Fruit fly (Drosophila melanogaster) whole organism, embryonic: ENCODE measurements around the gene CG9626.

Experiments
- Ada2b ChIP-seq: fragments of 200-800 bp; sonication (Bioruptor generic); IDR thresholded peaks from 2 replicates; pipeline ENCODE4 v1.3.6; 2022; ENCODE audit warnings: missing biosample characterization, missing genetic modification characterization
- BEAF-32 ChIP-seq: fragments of 200-800 bp; sonication (Bioruptor generic); optimal IDR thresholded peaks from 3 replicates; lab custom pipeline; 2017; ENCODE audit warnings: missing biosample characterization, missing genetic modification characterization, mild to moderate bottlenecking, moderate library complexity, missing genetic modification reagents
- C15 ChIP-seq: fragments of 200-800 bp; sonication (Bioruptor generic); IDR thresholded peaks from 3 replicates; pipeline ENCODE4 v1.3.6; 2022; ENCODE audit warnings: missing biosample characterization, missing genetic modification characterization
- CG13123 ChIP-seq: fragments of 200-800 bp; sonication (Bioruptor generic); optimal IDR thresholded peaks from 2 replicates; lab custom pipeline; 2016; ENCODE audit warnings: missing biosample characterization, missing genetic modification characterization
- CG14050 ChIP-seq: fragments of 200-800 bp; sonication (Bioruptor generic); IDR thresholded peaks from 3 replicates; pipeline ENCODE4 v1.3.6; 2022; ENCODE audit warnings: missing biosample characterization, missing genetic modification characterization
- CG17361 ChIP-seq: fragments of 200-800 bp; sonication (Bioruptor generic); IDR thresholded peaks from 3 replicates; pipeline ENCODE4 v1.3.6; 2022; ENCODE audit warnings: missing biosample characterization, missing genetic modification characterization
- CG17385 ChIP-seq: fragments of 200-800 bp; sonication (Bioruptor generic); optimal IDR thresholded peaks from 3 replicates; lab custom pipeline; 2018; ENCODE audit warnings: missing biosample characterization, mild to moderate bottlenecking, missing genetic modification characterization
- CG17568 ChIP-seq: fragments of 200-800 bp; sonication (Bioruptor generic); optimal IDR thresholded peaks from 2 replicates; lab custom pipeline; 2018; ENCODE audit warnings: missing biosample characterization, mild to moderate bottlenecking, missing genetic modification characterization, moderate library complexity
- CG17612 ChIP-seq: fragments of 200-800 bp; sonication (Bioruptor generic); IDR thresholded peaks from 2 replicates; pipeline ENCODE4 v1.3.6; 2022; ENCODE audit warnings: missing biosample characterization, missing genetic modification characterization
- CG30020 ChIP-seq: fragments of 200-800 bp; optimal IDR thresholded peaks from 2 replicates; lab custom pipeline; 2019; ENCODE audit warnings: missing biosample characterization, mild to moderate bottlenecking, missing genetic modification characterization, moderate library complexity
- CG30431 ChIP-seq: fragments of 200-800 bp; sonication (Bioruptor generic); optimal IDR thresholded peaks from 2 replicates; lab custom pipeline; 2017; ENCODE audit warnings: missing biosample characterization, missing genetic modification characterization
- CG32532 ChIP-seq: fragments of 200-800 bp; sonication (Bioruptor generic); IDR thresholded peaks from 2 replicates; pipeline ENCODE4 v1.3.6; 2022; ENCODE audit warnings: missing biosample characterization, missing genetic modification characterization
- CG3838 ChIP-seq: fragments of 200-800 bp; sonication (Bioruptor generic); optimal IDR thresholded peaks from 3 replicates; lab custom pipeline; 2016; ENCODE audit warnings: missing biosample characterization, missing genetic modification characterization
- CG4328 ChIP-seq: fragments of 200-800 bp; sonication (Bioruptor generic); optimal IDR thresholded peaks from 3 replicates; lab custom pipeline; 2017; ENCODE audit warnings: missing biosample characterization, missing genetic modification reagents, missing genetic modification characterization
- CG4360 ChIP-seq: fragments of 200-800 bp; sonication (Bioruptor generic); IDR thresholded peaks from 2 replicates; pipeline ENCODE4 v1.3.6; 2022; ENCODE audit warnings: missing biosample characterization, missing genetic modification characterization
- CG4404 ChIP-seq: fragments of 200-800 bp; sonication (Bioruptor generic); IDR thresholded peaks from 2 replicates; pipeline ENCODE4 v1.3.6; 2022; ENCODE audit warnings: missing biosample characterization, missing genetic modification characterization
- CG4820 ChIP-seq: fragments of 200-800 bp; sonication (Bioruptor generic); optimal IDR thresholded peaks from 3 replicates; lab custom pipeline; 2016; ENCODE audit warnings: missing biosample characterization, missing genetic modification characterization
- CG6175 ChIP-seq: fragments of 200-800 bp; sonication (Bioruptor generic); IDR thresholded peaks from 3 replicates; pipeline ENCODE4 v1.3.6; 2022; ENCODE audit warnings: missing biosample characterization, missing genetic modification characterization
- CG7372 ChIP-seq: fragments of 200-800 bp; sonication (Bioruptor generic); IDR thresholded peaks from 2 replicates; pipeline ENCODE4 v1.3.6; 2022; ENCODE audit warnings: missing biosample characterization, missing genetic modification characterization
- CG8089 ChIP-seq: fragments of 200-800 bp; sonication (Bioruptor generic); optimal IDR thresholded peaks from 3 replicates; lab custom pipeline; 2016; ENCODE audit warnings: missing biosample characterization, missing genetic modification characterization
- CG8924 ChIP-seq: fragments of 200-800 bp; optimal IDR thresholded peaks from 3 replicates; lab custom pipeline; 2019; ENCODE audit warnings: missing biosample characterization, mild to moderate bottlenecking, missing genetic modification characterization, moderate library complexity
- CG9797 ChIP-seq: fragments of 200-800 bp; sonication (Bioruptor generic); optimal IDR thresholded peaks from 3 replicates; lab custom pipeline; 2018; ENCODE audit warnings: missing biosample characterization, mild to moderate bottlenecking, missing genetic modification characterization
- CG9817 ChIP-seq: fragments of 200-800 bp; sonication (Bioruptor generic); optimal IDR thresholded peaks from 2 replicates; lab custom pipeline; 2018; ENCODE audit warnings: missing biosample characterization, mild to moderate bottlenecking, missing genetic modification characterization, moderate library complexity
- D ChIP-seq, 2 experiments: fragments of 200-800 bp in 1 of 2; fragments of >200 bp in 1 of 2; sonication (Bioruptor generic) in 1 of 2; optimal IDR thresholded peaks; 2 replicates in 1 of 2; 3 replicates in 1 of 2; lab custom pipeline; 2017; ENCODE audit warnings: mild to moderate bottlenecking in 1 of 2, missing biosample characterization in 1 of 2, missing genetic modification characterization in 1 of 2, missing genetic modification reagents in 1 of 2
- Dref ChIP-seq: fragments of 200-800 bp; sonication (Bioruptor generic); IDR thresholded peaks from 2 replicates; pipeline ENCODE4 v1.3.6; 2022; ENCODE audit warnings: missing biosample characterization, missing genetic modification characterization
- Drgx ChIP-seq: fragments of 200-800 bp; sonication (Bioruptor generic); IDR thresholded peaks from 2 replicates; pipeline ENCODE4 v1.3.6; 2022; ENCODE audit warnings: missing biosample characterization, missing genetic modification characterization
- HLH54F ChIP-seq: fragments of 200-800 bp; sonication (Bioruptor generic); optimal IDR thresholded peaks from 3 replicates; lab custom pipeline; 2016; ENCODE audit warnings: missing biosample characterization, missing genetic modification characterization
- Kr ChIP-seq: fragments of 200-800 bp; sonication (Bioruptor generic); optimal IDR thresholded peaks from 2 replicates; lab custom pipeline; 2017; ENCODE audit warnings: missing biosample characterization, mild to moderate bottlenecking, missing genetic modification characterization
- Lpt ChIP-seq: fragments of >200 bp; optimal IDR thresholded peaks from 2 replicates; lab custom pipeline; 2018; ENCODE audit warnings: missing biosample characterization, missing genetic modification characterization
- Ravus ChIP-seq: fragments of 200-800 bp; sonication (Bioruptor generic); IDR thresholded peaks from 2 replicates; pipeline ENCODE4 v1.3.6; 2022; ENCODE audit warnings: missing biosample characterization, missing genetic modification characterization
- Scr ChIP-seq: fragments of 200-800 bp; sonication (Bioruptor generic); IDR thresholded peaks from 2 replicates; pipeline ENCODE4 v1.3.6; 2022; ENCODE audit warnings: missing biosample characterization, missing genetic modification characterization; ENCODE audit not compliant: partially characterized antibody
- Trl ChIP-seq, 3 experiments: fragments of >200 bp in 2 of 3; fragments of 200-800 bp in 1 of 3; sonication (Bioruptor generic) in 1 of 3; optimal IDR thresholded peaks; 2 replicates in 1 of 3; 3 replicates in 2 of 3; lab custom pipeline; 2016 to 2017; ENCODE audit warnings: missing biosample characterization in 1 of 3, missing genetic modification characterization in 1 of 3
- az2 ChIP-seq: fragments of 200-800 bp; sonication (Bioruptor generic); optimal IDR thresholded peaks from 3 replicates; lab custom pipeline; 2016; ENCODE audit warnings: missing biosample characterization, missing genetic modification characterization
- cad ChIP-seq: fragments of >200 bp; optimal IDR thresholded peaks from 2 replicates; lab custom pipeline; 2017; ENCODE audit warnings: missing biosample characterization, missing genetic modification characterization
- chif ChIP-seq, 2 experiments: fragments of 200-800 bp; sonication (Bioruptor generic); optimal IDR thresholded peaks; 3 replicates each; lab custom pipeline; 2016; ENCODE audit warnings: missing biosample characterization in 2 of 2, missing genetic modification characterization in 2 of 2
- ci ChIP-seq: fragments of 200-800 bp; sonication (Bioruptor generic); IDR thresholded peaks from 3 replicates; pipeline ENCODE4 v1.3.6; 2022; ENCODE audit warnings: missing biosample characterization, missing genetic modification characterization
- crp ChIP-seq, 2 experiments: fragments of 200-800 bp; sonication (Bioruptor generic); optimal IDR thresholded peaks; 2 replicates in 1 of 2; 3 replicates in 1 of 2; lab custom pipeline; 2017; ENCODE audit warnings: missing biosample characterization in 2 of 2, missing genetic modification characterization in 2 of 2, mild to moderate bottlenecking in 1 of 2, moderate library complexity in 1 of 2
- da ChIP-seq: fragments of 200-800 bp; sonication (Bioruptor generic); optimal IDR thresholded peaks from 2 replicates; lab custom pipeline; 2016; ENCODE audit warnings: missing biosample characterization, missing genetic modification characterization
- disco-r ChIP-seq: fragments of 200-800 bp; sonication (Bioruptor generic); optimal IDR thresholded peaks from 2 replicates; lab custom pipeline; 2016; ENCODE audit warnings: missing biosample characterization, missing genetic modification characterization
- jumu ChIP-seq: fragments of 200-800 bp; sonication (Bioruptor generic); optimal IDR thresholded peaks from 3 replicates; lab custom pipeline; 2016; ENCODE audit warnings: missing biosample characterization, missing genetic modification characterization
- ken ChIP-seq: fragments of 200-800 bp; sonication (Bioruptor generic); IDR thresholded peaks from 3 replicates; pipeline ENCODE4 v1.3.6; 2022; ENCODE audit warnings: missing biosample characterization, missing genetic modification characterization
- knrl ChIP-seq: fragments of 200-800 bp; sonication (Bioruptor generic); IDR thresholded peaks from 3 replicates; pipeline ENCODE4 v1.3.6; 2022; ENCODE audit warnings: missing biosample characterization, missing genetic modification characterization; ENCODE audit not compliant: partially characterized antibody
- org-1 ChIP-seq: fragments of 200-800 bp; sonication (Bioruptor generic); optimal IDR thresholded peaks from 2 replicates; lab custom pipeline; 2017; ENCODE audit warnings: missing biosample characterization, missing genetic modification characterization
- ranshi ChIP-seq: fragments of 200-800 bp; sonication (Bioruptor generic); IDR thresholded peaks from 2 replicates; pipeline ENCODE4 v1.3.6; 2022; ENCODE audit warnings: missing biosample characterization, missing genetic modification characterization
- ro ChIP-seq: fragments of 200-800 bp; sonication (Bioruptor generic); IDR thresholded peaks from 2 replicates; pipeline ENCODE4 v1.3.6; 2022; ENCODE audit warnings: missing biosample characterization, missing genetic modification characterization
- sens ChIP-seq: fragments of 200-800 bp; sonication (Bioruptor generic); peaks from one replicate; lab custom pipeline; 2016; ENCODE audit warnings: missing biosample characterization, missing genetic modification characterization
- sima ChIP-seq: fragments of 200-800 bp; sonication (Bioruptor generic); optimal IDR thresholded peaks from 2 replicates; lab custom pipeline; 2016; ENCODE audit warnings: missing biosample characterization, missing genetic modification characterization
- ssp ChIP-seq: fragments of 200-800 bp; sonication (Bioruptor generic); IDR thresholded peaks from 2 replicates; pipeline ENCODE4 v1.3.6; 2022; ENCODE audit warnings: missing biosample characterization, missing genetic modification characterization
- twi ChIP-seq: fragments of 200-800 bp; optimal IDR thresholded peaks from 2 replicates; lab custom pipeline; 2019; ENCODE audit warnings: missing biosample characterization, mild to moderate bottlenecking, missing genetic modification characterization, moderate library complexity

The CG9626 gene

DNA sequence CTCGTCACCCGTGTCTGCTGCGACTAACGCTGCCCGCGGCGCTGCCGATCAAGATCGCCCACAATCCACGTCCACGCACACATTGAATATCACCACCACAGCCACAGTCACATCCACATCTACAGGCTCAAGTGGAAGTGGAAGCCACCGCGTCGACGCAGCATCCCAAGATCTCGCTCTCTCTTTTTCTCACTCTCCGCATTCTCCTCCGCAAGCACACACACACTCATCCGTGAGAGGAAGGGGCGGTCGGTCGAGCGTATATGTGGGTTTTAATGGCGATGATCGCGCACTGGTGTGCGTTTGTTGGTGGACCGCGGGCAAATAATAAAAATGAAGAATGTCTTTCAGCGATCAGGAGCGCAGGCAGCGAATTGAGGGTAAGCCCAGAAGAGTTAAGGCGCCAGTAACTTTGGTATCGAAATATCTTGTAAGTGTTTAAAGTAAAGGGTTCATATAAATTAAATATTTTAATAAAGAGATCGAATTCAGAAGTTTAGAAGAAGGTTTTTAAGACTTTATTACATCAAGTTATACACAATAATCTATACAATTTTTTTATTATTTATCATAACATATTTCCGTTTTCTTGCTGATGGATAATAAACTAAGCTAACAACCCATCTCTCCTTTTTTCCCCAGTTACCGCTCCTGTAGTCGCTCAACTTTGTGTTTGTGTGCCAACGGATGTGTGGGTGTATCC lies 33.1 kb upstream of the CG9626 start, which contains the start of gene Poxm:
Gene Poxm, minus strand, starts transcription at position 25 of the 703 bp plus-strand sequence.
- TF ChIP-seq ro (GFP tag; lab: Robert Waterston, UW) (peak; percentile 86), Ravus (GFP tag; lab: Robert Waterston, UW) (peak; percentile 59), ken (peak; percentile 54; the same call in 2 of the 3 replicates), org-1 (GFP tag; lab: Kevin White, UChicago) (peak; percentile 87), CG32532 (GFP tag; lab: Robert Waterston, UW) (peak; percentile 66), Trl (optimal IDR thresholded peaks at IDR 0.05; lab: Kevin White, UChicago) (peak; percentile 47 to 78), Trl (GFP tag; optimal IDR thresholded peaks at IDR 0.05; lab: Kevin White, UChicago) (peak; percentile 58), CG17612 (no peak; the same call in 1 of the 2 replicates), jumu (GFP tag; lab: Kevin White, UChicago) (peak; percentile 71), Lpt (GFP tag; lab: Kevin White, UChicago) (no peak), Scr (no peak; the same call in 1 of the 2 replicates), CG7372 (GFP tag; lab: Robert Waterston, UW) (peak; percentile 89), da (no peak), cad (GFP tag; lab: Kevin White, UChicago) (no peak), CG14050 (GFP tag; lab: Robert Waterston, UW) (peak; percentile 69), sima (GFP tag; lab: Kevin White, UChicago) (no peak), disco-r (GFP tag; lab: Kevin White, UChicago) (peak; percentile 3), CG4404 (GFP tag; lab: Robert Waterston, UW) (peak; percentile 96), CG17385 (GFP tag; lab: Kevin White, UChicago) (peak; percentile 82), CG17568 (GFP tag; lab: Kevin White, UChicago) (peak; percentile 56), Ada2b (peak; percentile 88), CG8924 (peak; percentile 94), knrl (peak; percentile 69; the same call in 2 of the 3 replicates), sens (GFP tag; lab: Kevin White, UChicago) (peak; percentile 96), twi (tag; lab: Kevin White, UChicago) (peak; percentile 90), Drgx (GFP tag; lab: Robert Waterston, UW) (peak; percentile 92), CG8089 (peak; percentile 32), CG30431 (GFP tag; lab: Kevin White, UChicago) (peak; percentile 90), crp (GFP tag; optimal IDR thresholded peaks at IDR 0.05; lab: Kevin White, UChicago) (peak in 1 of 2 experiments; percentile 47), CG4820 (GFP tag; lab: Kevin White, UChicago) (peak; percentile 94), chif (GFP tag; optimal IDR thresholded peaks at IDR 0.05; lab: Kevin White, UChicago) (peak; percentile 37 to 75), BEAF-32 (GFP tag; lab: Kevin White, UChicago) (peak; percentile 5), CG30020 (tag; lab: Kevin White, UChicago) (peak; percentile 78), ranshi (GFP tag; lab: Robert Waterston, UW) (peak; percentile 81; the same call in 1 of the 2 replicates), Kr (GFP tag; lab: Kevin White, UChicago) (peak; percentile 36), CG9817 (tag; lab: Kevin White, UChicago) (peak; percentile 87), CG13123 (GFP tag; lab: Kevin White, UChicago) (peak; percentile 74), CG9797 (GFP tag; lab: Kevin White, UChicago) (peak; percentile 23), ssp (GFP tag; lab: Robert Waterston, UW) (peak; percentile 89), D (optimal IDR thresholded peaks at IDR 0.05; lab: Kevin White, UChicago) (no peak), D (GFP tag; optimal IDR thresholded peaks at IDR 0.05; lab: Kevin White, UChicago) (peak; percentile 96), Dref (GFP tag; lab: Robert Waterston, UW) (no peak), HLH54F (GFP tag; lab: Kevin White, UChicago) (peak; percentile 41), CG17361 (peak; percentile 99), CG4360 (GFP tag; lab: Robert Waterston, UW) (peak; percentile 10), C15 (no peak), CG6175 (GFP tag; lab: Robert Waterston, UW) (peak; percentile 65; the same call in 2 of the 3 replicates), az2 (GFP tag; lab: Kevin White, UChicago) (peak; percentile 92), CG3838 (GFP tag; lab: Kevin White, UChicago) (peak; percentile 3), ci (0 out of 3 replicates have a peak, but pooled peaks have one; percentile 28), CG4328 (peak; percentile 86)
